Fruit fly (Drosophila melanogaster) whole organism, pupa: Measurements from ENCODE around the gene CG3808.

Source experiments
- CG10348 ChIP-seq: fragments of 200-800 bp; sonication (Bioruptor generic); IDR thresholded peaks from 2 replicates; pipeline ENCODE4 v1.3.6; 2022; ENCODE audit warnings: missing biosample characterization, missing genetic modification characterization
- CG12605 ChIP-seq: fragments of 200-800 bp; sonication (Bioruptor generic); IDR thresholded peaks from 2 replicates; pipeline ENCODE4 v1.3.6; 2022; ENCODE audit warnings: missing biosample characterization, missing genetic modification characterization
- CG13204 ChIP-seq: fragments of 200-800 bp; sonication (Bioruptor generic); optimal IDR thresholded peaks from 2 replicates; lab custom pipeline; 2018; ENCODE audit warnings: missing biosample characterization, mild to moderate bottlenecking, missing genetic modification characterization, moderate library complexity
- CG14655 ChIP-seq: fragments of 200-800 bp; sonication (Bioruptor generic); optimal IDR thresholded peaks from 3 replicates; lab custom pipeline; 2017; ENCODE audit warnings: mild to moderate bottlenecking, missing biosample characterization, missing genetic modification reagents, missing genetic modification characterization
- CG15710 ChIP-seq: fragments of 200-800 bp; sonication (Bioruptor generic); optimal IDR thresholded peaks from 2 replicates; lab custom pipeline; 2018; ENCODE audit warnings: missing biosample characterization, mild to moderate bottlenecking, missing genetic modification characterization, moderate library complexity
- CG17806 ChIP-seq: fragments of 200-800 bp; sonication (Bioruptor generic); optimal IDR thresholded peaks from 2 replicates; lab custom pipeline; 2018; ENCODE audit warnings: missing biosample characterization, mild to moderate bottlenecking, missing genetic modification characterization, moderate library complexity
- CG32121 ChIP-seq: fragments of 200-800 bp; sonication (Bioruptor generic); IDR thresholded peaks from 2 replicates; pipeline ENCODE4 v1.3.6; 2022; ENCODE audit warnings: missing biosample characterization, missing genetic modification characterization
- CG34367 ChIP-seq: fragments of 200-800 bp; sonication (Bioruptor generic); optimal IDR thresholded peaks from 2 replicates; lab custom pipeline; 2018; ENCODE audit warnings: missing biosample characterization, mild to moderate bottlenecking, missing genetic modification characterization
- CG4496 ChIP-seq: fragments of 200-800 bp; sonication (Bioruptor generic); IDR thresholded peaks from 3 replicates; pipeline ENCODE4 v1.3.6; 2022; ENCODE audit warnings: missing biosample characterization, missing genetic modification characterization
- CG8159 ChIP-seq: fragments of 200-800 bp; sonication (Bioruptor generic); optimal IDR thresholded peaks from 3 replicates; lab custom pipeline; 2018; ENCODE audit warnings: missing biosample characterization, mild to moderate bottlenecking, missing genetic modification characterization, moderate library complexity
- CG8301 ChIP-seq: fragments of 200-800 bp; sonication (Bioruptor generic); optimal IDR thresholded peaks from 2 replicates; lab custom pipeline; 2018; ENCODE audit warnings: missing biosample characterization, mild to moderate bottlenecking, missing genetic modification characterization
- CG9948 ChIP-seq: fragments of 200-800 bp; sonication (Bioruptor generic); optimal IDR thresholded peaks from 2 replicates; lab custom pipeline; 2018; ENCODE audit warnings: missing biosample characterization, mild to moderate bottlenecking, missing genetic modification characterization, moderate library complexity
- D1 ChIP-seq: fragments of 200-800 bp; sonication (Bioruptor generic); optimal IDR thresholded peaks from 2 replicates; lab custom pipeline; 2018; ENCODE audit warnings: missing biosample characterization, mild to moderate bottlenecking, missing genetic modification characterization, moderate library complexity
- EcR ChIP-seq: fragments of 200-800 bp; sonication (Bioruptor generic); optimal IDR thresholded peaks from 3 replicates; lab custom pipeline; 2019; ENCODE audit warnings: missing biosample characterization, missing genetic modification characterization, mild to moderate bottlenecking, moderate library complexity, missing genetic modification reagents
- Ets98B ChIP-seq: fragments of 200-800 bp; sonication (Bioruptor generic); IDR thresholded peaks from 2 replicates; pipeline ENCODE4 v1.3.6; 2022; ENCODE audit warnings: missing biosample characterization, missing genetic modification characterization
- Pif1A ChIP-seq: fragments of 200-800 bp; sonication (Bioruptor generic); optimal IDR thresholded peaks from 3 replicates; lab custom pipeline; 2016; ENCODE audit warnings: missing biosample characterization, missing genetic modification characterization
- Pif1B ChIP-seq: fragments of 200-800 bp; sonication (Bioruptor generic); optimal IDR thresholded peaks from 3 replicates; lab custom pipeline; 2016; ENCODE audit warnings: missing biosample characterization, missing genetic modification characterization
- Snoo ChIP-seq: fragments of 200-800 bp; sonication (Bioruptor generic); optimal IDR thresholded peaks from 3 replicates; lab custom pipeline; 2017; ENCODE audit warnings: missing biosample characterization, mild to moderate bottlenecking, missing genetic modification characterization, inconsistent platforms
- fd96Ca ChIP-seq: fragments of 200-800 bp; sonication (Bioruptor generic); IDR thresholded peaks from 3 replicates; pipeline ENCODE4 v1.3.6; 2022; ENCODE audit warnings: missing biosample characterization, missing genetic modification characterization
- gl ChIP-seq: fragments of 200-800 bp; sonication (Bioruptor generic); optimal IDR thresholded peaks from 2 replicates; lab custom pipeline; 2018; ENCODE audit warnings: missing biosample characterization, mild to moderate bottlenecking, missing genetic modification characterization
- rn ChIP-seq: fragments of 200-800 bp; sonication (Bioruptor generic); IDR thresholded peaks from 2 replicates; pipeline ENCODE4 v1.3.6; 2022; ENCODE audit warnings: missing biosample characterization, missing genetic modification characterization

The CG3808 gene

DNA sequence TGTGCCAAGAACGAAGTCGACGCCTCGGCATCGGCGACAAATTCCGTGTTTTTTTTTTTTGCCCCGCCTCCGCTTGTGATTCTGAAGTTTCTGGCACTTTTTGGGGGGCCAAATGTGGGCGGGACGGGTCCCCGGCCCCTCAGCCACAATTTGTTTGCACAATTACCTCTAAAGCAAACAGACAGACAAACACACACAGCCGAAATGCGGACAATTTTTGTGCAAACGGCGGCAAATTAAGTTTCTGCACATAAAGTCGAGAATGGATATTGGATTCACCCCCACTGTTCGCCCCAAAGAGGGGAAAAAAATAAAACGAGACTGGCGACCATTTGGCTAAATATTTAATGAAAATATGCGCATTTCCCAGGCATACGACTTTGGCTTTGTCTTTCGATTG is 20.1 kb upstream of the CG3808 start:
- TF ChIP-seq CG4496 (GFP tag; lab: Robert Waterston, UW) (peak; percentile 34; the same call in 2 of the 3 replicates), gl (no peak), CG15710 (no peak), CG10348 (GFP tag; lab: Robert Waterston, UW) (no peak), CG34367 (tag; lab: Kevin White, UChicago) (no peak), rn (GFP tag; lab: Robert Waterston, UW) (no peak), CG12605 (GFP tag; lab: Robert Waterston, UW) (no peak), Pif1B (no peak), CG9948 (tag; lab: Kevin White, UChicago) (no peak), Pif1A (GFP tag; lab: Kevin White, UChicago) (no peak), D1 (tag; lab: Kevin White, UChicago) (no peak), CG13204 (no peak), EcR (GFP tag; lab: Kevin White, UChicago) (no peak), fd96Ca (GFP tag; lab: Robert Waterston, UW) (0 out of 3 replicates have a peak, but pooled peaks have one; percentile 21), CG8301 (tag; lab: Kevin White, UChicago) (no peak), CG14655 (GFP tag; lab: Kevin White, UChicago) (no peak), Ets98B (GFP tag; lab: Robert Waterston, UW) (no peak), Snoo (no peak), CG8159 (tag; lab: Kevin White, UChicago) (no peak), CG17806 (tag; lab: Kevin White, UChicago) (no peak), CG32121 (GFP tag; lab: Robert Waterston, UW) (0 out of 2 replicates have a peak, but pooled peaks have one; percentile 34)

- TF ChIP-seq CG8159 (tag; lab: Kevin White, UChicago) = no peak
- 0 out of 3 replicates have a peak, but pooled peaks have one; percentile 19 for TF ChIP-seq CG4496 (GFP tag; lab: Robert Waterston, UW)
- TF ChIP-seq CG32121 (GFP tag; lab: Robert Waterston, UW) = peak; percentile 49
Measured at dm6 chr3L:19019308-19019749, 18.9 kb upstream of the CG3808 start.

- no peak for TF ChIP-seq CG34367 (tag; lab: Kevin White, UChicago)
- TF ChIP-seq CG13204 = no peak
- no peak for TF ChIP-seq EcR (GFP tag; lab: Kevin White, UChicago)
- TF ChIP-seq CG17806 (tag; lab: Kevin White, UChicago) = no peak
- no peak for TF ChIP-seq D1 (tag; lab: Kevin White, UChicago)
- TF ChIP-seq Snoo = no peak
- TF ChIP-seq CG14655 (GFP tag; lab: Kevin White, UChicago) = no peak
- no peak for TF ChIP-seq CG10348 (GFP tag; lab: Robert Waterston, UW)
- no peak for TF ChIP-seq Pif1B
- no peak for TF ChIP-seq gl
- no peak for TF ChIP-seq CG9948 (tag; lab: Kevin White, UChicago)
- TF ChIP-seq CG4496 (GFP tag; lab: Robert Waterston, UW) = no peak
- no peak for TF ChIP-seq fd96Ca (GFP tag; lab: Robert Waterston, UW)
- TF ChIP-seq Ets98B (GFP tag; lab: Robert Waterston, UW) = no peak
- TF ChIP-seq CG8159 (tag; lab: Kevin White, UChicago) = no peak
Measured at dm6 chr3L:19018440-19018839, 18.0 kb upstream of the CG3808 start.

DNA sequence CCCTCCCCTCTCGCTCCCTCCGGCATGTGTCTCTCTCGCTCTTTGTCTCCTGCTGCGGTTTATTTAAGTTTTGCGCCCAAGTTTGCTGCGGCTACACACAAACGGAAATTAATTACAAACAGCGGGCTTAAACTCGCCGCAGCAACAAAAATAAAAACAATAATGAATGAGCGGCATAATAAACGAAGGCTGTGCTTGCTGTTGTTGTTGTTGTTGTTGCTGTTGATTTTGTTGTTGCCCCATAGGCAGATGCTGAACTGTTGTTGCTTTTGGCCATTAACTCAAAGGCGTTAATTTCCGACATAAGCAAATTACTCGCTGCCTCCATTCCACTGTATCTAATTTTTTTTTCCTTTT is 16.4 kb upstream of the CG3808 start:
- no peak for TF ChIP-seq CG32121 (GFP tag; lab: Robert Waterston, UW)
- no peak for TF ChIP-seq Pif1B
- no peak for TF ChIP-seq CG15710
- no peak for TF ChIP-seq D1 (tag; lab: Kevin White, UChicago)
- TF ChIP-seq CG12605 (GFP tag; lab: Robert Waterston, UW) = no peak
- no peak for TF ChIP-seq CG34367 (tag; lab: Kevin White, UChicago)
- no peak for TF ChIP-seq Pif1A (GFP tag; lab: Kevin White, UChicago)
- no peak for TF ChIP-seq rn (GFP tag; lab: Robert Waterston, UW)
- no peak for TF ChIP-seq CG9948 (tag; lab: Kevin White, UChicago)

DNA sequence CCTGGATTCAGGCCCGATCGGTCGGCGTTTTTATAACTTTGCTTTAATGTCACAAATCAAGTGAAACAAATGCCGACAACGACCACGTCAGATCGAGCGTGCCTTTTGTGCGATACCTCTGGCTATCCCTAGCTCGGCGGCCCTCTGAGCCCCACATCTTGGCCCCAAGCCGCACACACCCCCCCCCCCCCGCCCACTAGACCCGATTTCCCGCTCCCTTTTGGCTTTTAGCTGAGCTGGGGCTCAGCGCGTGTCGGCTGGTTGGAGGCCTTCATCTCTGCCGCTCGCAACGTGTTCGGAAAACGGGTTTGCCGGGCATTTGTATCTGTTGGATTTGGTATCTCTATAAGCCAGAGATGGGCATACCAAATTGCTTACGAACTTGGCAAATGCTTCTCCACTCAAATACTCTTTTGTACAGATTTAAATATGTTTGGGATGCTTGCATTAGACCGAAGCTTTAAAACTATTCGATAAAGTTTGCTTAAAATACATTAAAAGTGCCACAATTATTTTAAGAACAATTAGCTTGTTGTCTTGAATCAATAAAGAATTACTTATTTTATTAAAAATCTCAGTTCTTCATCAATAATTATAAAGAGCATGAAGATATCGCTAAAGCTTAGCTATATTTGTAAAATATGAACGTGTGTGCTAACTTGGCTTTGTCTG is 15.9 kb upstream of the CG3808 start:
- TF ChIP-seq CG9948 (tag; lab: Kevin White, UChicago) (peak; percentile 67), CG8301 (tag; lab: Kevin White, UChicago) (peak; percentile 62), CG34367 (tag; lab: Kevin White, UChicago) (peak; percentile 66), Pif1B (peak; percentile 58), CG17806 (tag; lab: Kevin White, UChicago) (peak; percentile 76), fd96Ca (GFP tag; lab: Robert Waterston, UW) (no peak), CG10348 (GFP tag; lab: Robert Waterston, UW) (no peak; the same call in 1 of the 2 replicates), CG8159 (tag; lab: Kevin White, UChicago) (peak; percentile 79), Pif1A (GFP tag; lab: Kevin White, UChicago) (peak; percentile 58), CG13204 (peak; percentile 77), CG32121 (GFP tag; lab: Robert Waterston, UW) (peak; percentile 52), rn (GFP tag; lab: Robert Waterston, UW) (no peak), Snoo (peak; percentile 54), EcR (GFP tag; lab: Kevin White, UChicago) (no peak), CG14655 (GFP tag; lab: Kevin White, UChicago) (peak; percentile 66), CG4496 (GFP tag; lab: Robert Waterston, UW) (peak; percentile 20; the same call in 1 of the 3 replicates), D1 (tag; lab: Kevin White, UChicago) (no peak), CG12605 (GFP tag; lab: Robert Waterston, UW) (no peak), gl (no peak), Ets98B (GFP tag; lab: Robert Waterston, UW) (peak; percentile 37; the same call in 1 of the 2 replicates), CG15710 (peak; percentile 76)
